Worm (Caenorhabditis elegans) whole organism, L4 larva: Measurements from ENCODE around the gene srh-139.

ENCODE experiments used
- daf-16 ChIP-seq, 3 experiments: sonication (generic microtip); optimal IDR thresholded peaks; 2 replicates each; lab custom pipeline; 2016 to 2017; ENCODE audit warnings: missing genetic modification characterization in 3 of 3, missing genetic modification reagents in 3 of 3, mild to moderate bottlenecking in 2 of 3, missing compliant biosample characterization in 2 of 3, missing biosample characterization in 1 of 3, moderate library complexity in 1 of 3
- tag-97 ChIP-seq: fragments of 200-800 bp; sonication (Bioruptor generic); IDR thresholded peaks from 2 replicates; pipeline ENCODE4 v1.3.6; 2022; ENCODE audit warnings: missing genetic modification characterization, missing compliant biosample characterization

DNA sequence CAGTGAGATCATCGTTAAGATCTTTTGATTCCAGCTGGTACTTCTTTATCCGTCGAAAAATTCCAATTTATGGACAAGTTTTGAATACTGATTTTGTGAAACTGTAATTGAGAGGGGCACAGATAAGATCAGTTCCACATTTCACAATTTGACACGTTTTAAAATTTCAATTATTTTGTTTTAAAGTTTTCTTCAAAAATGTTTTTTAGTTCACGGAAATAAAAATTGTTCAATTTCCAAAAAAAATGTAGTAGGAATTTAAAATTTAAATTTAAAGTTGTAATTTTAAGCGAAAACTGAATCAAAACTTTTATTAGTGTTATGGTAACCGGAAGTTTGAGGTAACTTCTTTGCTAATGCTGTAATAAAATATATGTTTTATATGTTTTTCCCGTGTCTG lies 33.8 kb downstream of the srh-139 start, which contains the start of gene F36D3.4:
- no peak for TF ChIP-seq daf-16 (GFP tag; optimal IDR thresholded peaks at IDR 0.05; lab: Kevin White, UChicago)
- no peak for TF ChIP-seq daf-16 (tag; optimal IDR thresholded peaks at IDR 0.05; lab: Kevin White, UChicago)
- TF ChIP-seq tag-97 (GFP tag; lab: Robert Waterston, UW), result no peak
